Fruit fly (Drosophila melanogaster) whole organism, adult: ENCODE measurements around the gene Exo84.

Experiments used
- CG11617 ChIP-seq: fragments of 200-800 bp; sonication (Bioruptor generic); optimal IDR thresholded peaks from 2 replicates; lab custom pipeline; 2017; ENCODE audit warnings: mild to moderate bottlenecking, missing biosample characterization, missing genetic modification reagents, missing genetic modification characterization
- CG12768 ChIP-seq: fragments of 200-800 bp; sonication (Bioruptor generic); optimal IDR thresholded peaks from 2 replicates; lab custom pipeline; 2017; ENCODE audit warnings: missing biosample characterization, missing genetic modification characterization, mild to moderate bottlenecking, moderate library complexity, missing genetic modification reagents
- CG14711 ChIP-seq: fragments of 200-800 bp; sonication (Bioruptor generic); optimal IDR thresholded peaks from 2 replicates; lab custom pipeline; 2018; ENCODE audit warnings: missing biosample characterization, mild to moderate bottlenecking, missing genetic modification characterization, moderate library complexity
- CG1620 ChIP-seq: fragments of 200-800 bp; sonication (Bioruptor generic); optimal IDR thresholded peaks from 2 replicates; lab custom pipeline; 2016; ENCODE audit warnings: missing biosample characterization, missing genetic modification characterization
- CG33017 ChIP-seq: fragments of 200-800 bp; sonication (Bioruptor generic); optimal IDR thresholded peaks from 2 replicates; lab custom pipeline; 2018; ENCODE audit warnings: missing biosample characterization, mild to moderate bottlenecking, missing genetic modification characterization, moderate library complexity
- CG5204 ChIP-seq: fragments of 200-800 bp; sonication (Bioruptor generic); optimal IDR thresholded peaks from 2 replicates; lab custom pipeline; 2016; ENCODE audit warnings: missing biosample characterization, missing genetic modification characterization
- CG7045 ChIP-seq: fragments of 200-800 bp; sonication (Bioruptor generic); optimal IDR thresholded peaks from 2 replicates; lab custom pipeline; 2017; ENCODE audit warnings: missing biosample characterization, mild to moderate bottlenecking, missing genetic modification characterization
- CG7101 ChIP-seq: fragments of 200-800 bp; sonication (Bioruptor generic); optimal IDR thresholded peaks from 2 replicates; lab custom pipeline; 2018; ENCODE audit warnings: missing biosample characterization, mild to moderate bottlenecking, missing genetic modification characterization, moderate library complexity
- Clk ChIP-seq: fragments of 200-800 bp; sonication (Bioruptor generic); optimal IDR thresholded peaks from 2 replicates; lab custom pipeline; 2017; ENCODE audit warnings: missing biosample characterization, missing genetic modification characterization
- Crg-1 ChIP-seq: fragments of 200-800 bp; sonication (Bioruptor generic); optimal IDR thresholded peaks from 2 replicates; lab custom pipeline; 2016; ENCODE audit warnings: missing biosample characterization, missing genetic modification characterization
- Hr96 ChIP-seq: fragments of 200-800 bp; sonication (Bioruptor generic); optimal IDR thresholded peaks from 2 replicates; lab custom pipeline; 2016; ENCODE audit warnings: missing biosample characterization, missing genetic modification characterization
- Mnt ChIP-seq: fragments of 200-800 bp; sonication (Bioruptor generic); optimal IDR thresholded peaks from 2 replicates; lab custom pipeline; 2016; ENCODE audit warnings: missing biosample characterization, mild to moderate bottlenecking, missing genetic modification characterization
- bab1 ChIP-seq: fragments of 200-800 bp; sonication (Bioruptor generic); optimal IDR thresholded peaks from 3 replicates; lab custom pipeline; 2019; ENCODE audit warnings: missing biosample characterization, mild to moderate bottlenecking, missing genetic modification characterization, moderate library complexity
- cic ChIP-seq: fragments of 200-800 bp; sonication (Bioruptor generic); optimal IDR thresholded peaks from 2 replicates; lab custom pipeline; 2017; ENCODE audit warnings: missing biosample characterization, mild to moderate bottlenecking, missing genetic modification characterization, moderate library complexity
- cnc ChIP-seq, 2 experiments: fragments of >200 bp; optimal IDR thresholded peaks; 2 replicates each; lab custom pipeline; 2017
- kay ChIP-seq: fragments of 200-800 bp; sonication (Bioruptor generic); peaks from one replicate; lab custom pipeline; 2016; ENCODE audit warnings: missing biosample characterization, missing genetic modification characterization, borderline replicate concordance
- ovo ChIP-seq: fragments of 200-800 bp; sonication (Bioruptor generic); optimal IDR thresholded peaks from 2 replicates; lab custom pipeline; 2016; ENCODE audit warnings: missing biosample characterization, missing genetic modification characterization
- pad ChIP-seq: fragments of 200-800 bp; sonication (Bioruptor generic); optimal IDR thresholded peaks from 3 replicates; lab custom pipeline; 2017; ENCODE audit warnings: missing biosample characterization, missing genetic modification characterization, mild to moderate bottlenecking, moderate library complexity, missing genetic modification reagents
- tj ChIP-seq: fragments of 200-800 bp; sonication (Bioruptor generic); optimal IDR thresholded peaks from 3 replicates; lab custom pipeline; 2017; ENCODE audit warnings: missing biosample characterization, mild to moderate bottlenecking, missing genetic modification characterization, moderate library complexity
- toe ChIP-seq: fragments of 200-800 bp; sonication (Bioruptor generic); optimal IDR thresholded peaks from 2 replicates; lab custom pipeline; 2016; ENCODE audit warnings: missing biosample characterization, missing genetic modification characterization

Gene Exo84

DNA sequence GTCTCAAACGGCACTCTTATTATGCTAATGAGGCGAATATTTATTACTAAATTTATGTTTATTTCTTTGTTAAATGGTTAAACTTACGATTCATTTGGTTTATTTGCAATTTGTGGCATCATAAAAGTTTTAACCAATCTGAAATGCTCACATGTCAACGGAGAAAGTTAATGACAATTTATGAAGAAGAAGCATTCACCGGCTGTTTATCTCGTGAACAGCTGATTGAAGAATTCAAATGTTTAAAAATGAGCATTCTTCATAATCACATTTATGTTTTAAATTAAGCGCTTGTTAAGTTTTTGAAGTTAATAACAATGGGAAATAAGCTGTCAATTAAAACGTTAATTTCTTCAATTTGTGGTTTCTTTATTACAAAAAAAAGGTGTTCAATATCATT lies 6.0 kb upstream of the Exo84 start, which contains the start of the genes PIG-P and Tcs6:
Gene PIG-P, minus strand, starts transcription at position 158 of the 400 bp plus-strand sequence.
Gene Tcs6, minus strand, starts transcription at position 158 of the 400 bp plus-strand sequence.
- TF ChIP-seq Mnt (GFP tag; lab: Kevin White, UChicago) = peak; percentile 17
- no peak for TF ChIP-seq CG5204
- peak; percentile 27 for TF ChIP-seq bab1 (GFP tag; lab: Kevin White, UChicago)

DNA sequence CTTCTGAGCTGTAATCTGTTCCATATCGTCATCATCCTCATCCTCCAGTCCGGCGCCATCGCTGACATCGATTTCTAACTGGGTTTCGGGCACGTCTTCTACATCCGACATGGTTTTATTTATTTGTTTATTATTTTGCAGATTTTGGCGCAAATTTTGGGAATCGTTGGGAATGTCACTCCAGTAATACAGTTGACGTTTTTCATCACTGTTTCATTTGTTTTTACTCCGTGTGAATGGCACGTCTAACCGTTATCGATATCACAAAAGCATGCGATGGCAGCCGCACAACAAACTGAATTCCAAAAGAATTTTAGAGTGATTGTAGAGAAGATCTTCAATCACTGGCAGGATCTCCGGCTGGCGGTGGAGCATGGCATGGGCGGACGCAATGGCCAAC lies 4.3 kb upstream of the Exo84 start, which contains the start of the genes Sld5 and CG14543:
Gene Sld5, minus strand, starts transcription at position 167 of the 400 bp plus-strand sequence.
Gene CG14543, plus strand, starts transcription at position 250 of the 400 bp plus-strand sequence.
- TF ChIP-seq kay (no peak), Clk (GFP tag; lab: Kevin White, UChicago) (no peak), ovo (GFP tag; lab: Kevin White, UChicago) (peak; percentile 29), toe (no peak), pad (peak; percentile 24), CG11617 (GFP tag; lab: Kevin White, UChicago) (no peak), Mnt (GFP tag; lab: Kevin White, UChicago) (peak; percentile 85), CG33017 (tag; lab: Kevin White, UChicago) (no peak), Hr96 (GFP tag; lab: Kevin White, UChicago) (no peak), CG7101 (peak; percentile 52), cnc (optimal IDR thresholded peaks at IDR 0.05; lab: Kevin White, UChicago) (no peak), bab1 (GFP tag; lab: Kevin White, UChicago) (peak; percentile 15), CG1620 (peak; percentile 21), CG7045 (GFP tag; lab: Kevin White, UChicago) (no peak), Crg-1 (GFP tag; lab: Kevin White, UChicago) (peak; percentile 28)

DNA sequence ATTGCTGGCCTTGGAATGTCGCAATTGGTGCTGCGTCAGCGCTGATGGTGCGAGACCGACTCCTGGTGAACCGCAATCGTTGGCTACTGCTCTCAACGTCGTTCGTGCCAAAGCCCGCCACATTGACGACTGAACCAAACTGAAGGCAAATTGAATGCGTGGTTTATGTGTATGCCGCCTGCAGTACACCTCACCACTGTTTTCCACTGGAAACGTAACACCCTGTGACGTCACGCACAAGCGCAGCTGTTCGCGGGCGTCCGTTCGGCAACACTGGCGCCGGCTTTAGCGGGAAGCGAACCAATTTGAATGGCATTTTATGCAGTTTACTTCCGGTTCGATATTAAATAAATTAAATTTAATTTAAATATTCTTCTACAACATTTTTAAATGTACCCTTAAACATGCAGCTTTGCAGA lies 3.2 kb upstream of the Exo84 start, which contains the start of gene Cmpk:
Gene Cmpk, minus strand, starts transcription at position 225 of the 419 bp plus-strand sequence.
- TF ChIP-seq bab1 (GFP tag; lab: Kevin White, UChicago) = peak; percentile 90
- peak; percentile 87 for TF ChIP-seq CG12768 (GFP tag; lab: Kevin White, UChicago)
- TF ChIP-seq cnc (optimal IDR thresholded peaks at IDR 0.05; lab: Kevin White, UChicago) = no peak
- TF ChIP-seq CG7045 (GFP tag; lab: Kevin White, UChicago) = peak; percentile 68
- peak; percentile 87 for TF ChIP-seq CG33017 (tag; lab: Kevin White, UChicago)
- TF ChIP-seq toe = peak; percentile 56
- peak; percentile 99 for TF ChIP-seq tj (GFP tag; lab: Kevin White, UChicago)
- TF ChIP-seq Hr96 (GFP tag; lab: Kevin White, UChicago) = peak; percentile 73
- no peak for TF ChIP-seq CG5204
- peak; percentile 90 for TF ChIP-seq Mnt (GFP tag; lab: Kevin White, UChicago)
- TF ChIP-seq ovo (GFP tag; lab: Kevin White, UChicago) = peak; percentile 51
- peak; percentile 77 for TF ChIP-seq CG11617 (GFP tag; lab: Kevin White, UChicago)
- TF ChIP-seq Clk (GFP tag; lab: Kevin White, UChicago) = peak; percentile 37
- peak; percentile 77 for TF ChIP-seq CG14711 (tag; lab: Kevin White, UChicago)
- TF ChIP-seq kay = no peak
- TF ChIP-seq CG7101 = peak; percentile 94
- peak; percentile 82 for TF ChIP-seq CG1620
- TF ChIP-seq cic (GFP tag; lab: Kevin White, UChicago) = peak; percentile 84
- peak; percentile 84 for TF ChIP-seq pad
- peak; percentile 95 for TF ChIP-seq Crg-1 (GFP tag; lab: Kevin White, UChicago)

DNA sequence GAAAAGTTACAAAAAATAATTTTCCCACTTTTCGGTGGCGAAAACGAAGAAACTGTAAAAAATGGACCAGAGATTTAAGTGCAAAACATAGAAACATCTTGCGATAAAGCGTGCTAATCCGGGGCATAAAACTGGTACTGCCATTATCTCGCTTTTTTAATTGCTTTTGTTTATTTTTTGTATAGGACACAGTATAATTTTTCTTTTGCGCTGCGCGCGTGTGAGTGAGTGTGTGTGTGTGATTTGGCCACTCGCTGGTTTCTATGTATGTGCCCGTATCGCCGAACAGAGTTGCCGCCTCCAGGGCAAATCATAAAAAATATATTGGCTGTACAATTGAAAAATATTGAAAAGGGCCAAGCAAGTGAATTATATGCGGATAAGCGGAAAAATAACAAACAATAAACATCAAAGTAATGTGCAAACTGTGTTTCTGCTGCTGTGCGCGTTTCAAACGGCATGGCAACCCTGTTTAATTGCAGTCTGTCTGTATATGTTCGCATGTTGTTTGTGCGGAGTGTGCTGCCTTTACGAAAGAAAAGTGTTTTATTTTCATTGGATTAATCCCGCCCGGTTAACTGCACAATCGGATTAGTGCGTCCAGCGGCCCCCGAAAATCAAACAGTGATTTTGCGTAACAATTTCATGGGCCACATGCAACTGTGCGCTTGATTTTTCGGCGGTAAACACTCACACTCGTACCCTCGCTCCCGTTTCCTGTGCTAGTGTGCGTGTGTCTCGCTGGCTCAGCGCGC lies 9.7 kb downstream of the Exo84 start:
- peak; percentile 70 for TF ChIP-seq pad
- TF ChIP-seq cic (GFP tag; lab: Kevin White, UChicago) = peak; percentile 54
- peak; percentile 93 for TF ChIP-seq bab1 (GFP tag; lab: Kevin White, UChicago)
- peak; percentile 90 for TF ChIP-seq CG33017 (tag; lab: Kevin White, UChicago)
- TF ChIP-seq CG7101 = peak; percentile 92
- TF ChIP-seq Crg-1 (GFP tag; lab: Kevin White, UChicago) = peak; percentile 92
- peak; percentile 81 for TF ChIP-seq tj (GFP tag; lab: Kevin White, UChicago)
- peak; percentile 100 for TF ChIP-seq CG14711 (tag; lab: Kevin White, UChicago)
- TF ChIP-seq Clk (GFP tag; lab: Kevin White, UChicago) = peak; percentile 82
- peak; percentile 93 for TF ChIP-seq CG12768 (GFP tag; lab: Kevin White, UChicago)
- TF ChIP-seq CG5204 = peak; percentile 96
- TF ChIP-seq ovo (GFP tag; lab: Kevin White, UChicago) = peak; percentile 67
- peak; percentile 96 for TF ChIP-seq toe
- peak; percentile 91 for TF ChIP-seq Mnt (GFP tag; lab: Kevin White, UChicago)
- no peak for TF ChIP-seq kay
- peak; percentile 93 for TF ChIP-seq CG7045 (GFP tag; lab: Kevin White, UChicago)
- no peak for TF ChIP-seq cnc (optimal IDR thresholded peaks at IDR 0.05; lab: Kevin White, UChicago)
- peak; percentile 87 for TF ChIP-seq CG1620
- TF ChIP-seq Hr96 (GFP tag; lab: Kevin White, UChicago) = peak; percentile 96
- peak; percentile 95 for TF ChIP-seq CG11617 (GFP tag; lab: Kevin White, UChicago)

DNA sequence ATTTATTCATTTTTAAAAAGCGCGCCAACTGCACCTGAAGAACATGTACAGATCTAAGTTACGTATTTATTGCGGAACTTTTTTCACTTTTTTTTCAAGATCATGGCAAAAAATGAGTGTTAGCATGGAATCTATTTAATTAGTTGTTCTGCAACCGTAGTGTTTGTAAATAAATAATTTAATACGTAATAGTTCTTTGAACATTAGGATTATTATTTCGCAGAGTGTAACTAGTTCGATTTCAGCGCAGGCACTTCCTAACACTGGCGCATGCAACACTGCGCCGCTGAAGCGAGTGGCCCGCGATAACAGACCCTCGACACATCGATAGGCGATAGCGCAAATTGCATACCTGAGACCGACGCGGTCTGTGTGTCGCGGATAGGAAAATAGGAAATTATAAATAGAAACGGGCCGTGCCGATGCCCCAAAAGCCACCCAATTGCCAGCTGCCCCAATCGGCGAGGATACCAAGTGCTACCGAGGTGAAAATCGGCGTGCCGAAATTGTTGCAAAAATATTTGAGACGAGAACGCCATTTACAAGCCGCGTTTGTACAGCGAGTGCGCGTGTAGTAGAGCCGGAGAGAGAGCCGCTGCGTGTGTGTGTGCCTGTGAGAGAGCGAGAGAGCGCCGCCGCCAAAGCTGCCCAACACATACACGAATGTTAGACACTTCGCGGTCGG lies 10.5 kb downstream of the Exo84 start, which contains the start of gene gro:
Gene gro, plus strand, starts transcription at position 320 of the 685 bp plus-strand sequence.
- TF ChIP-seq pad (peak; percentile 65), CG11617 (GFP tag; lab: Kevin White, UChicago) (peak; percentile 22), CG7045 (GFP tag; lab: Kevin White, UChicago) (peak; percentile 65), CG12768 (GFP tag; lab: Kevin White, UChicago) (peak; percentile 40), Mnt (GFP tag; lab: Kevin White, UChicago) (peak; percentile 79), Crg-1 (GFP tag; lab: Kevin White, UChicago) (peak; percentile 86), CG7101 (peak; percentile 68), cnc (optimal IDR thresholded peaks at IDR 0.05; lab: Kevin White, UChicago) (no peak), cic (GFP tag; lab: Kevin White, UChicago) (no peak), Hr96 (GFP tag; lab: Kevin White, UChicago) (peak; percentile 74), CG5204 (peak; percentile 80), toe (peak; percentile 88), ovo (GFP tag; lab: Kevin White, UChicago) (peak; percentile 79), bab1 (GFP tag; lab: Kevin White, UChicago) (peak; percentile 62), Clk (GFP tag; lab: Kevin White, UChicago) (peak; percentile 68), CG1620 (peak; percentile 86), kay (peak; percentile 91), CG33017 (tag; lab: Kevin White, UChicago) (peak; percentile 60), tj (GFP tag; lab: Kevin White, UChicago) (no peak), CG14711 (tag; lab: Kevin White, UChicago) (no peak)
